Worm (Caenorhabditis elegans) whole organism, early embryonic: ENCODE results near the gene C07G3.8.

Experiments used
- B0310.2 ChIP-seq: sonication (generic microtip); optimal IDR thresholded peaks from 2 replicates; lab custom pipeline; 2016; ENCODE audit warnings: mild to moderate bottlenecking, missing genetic modification characterization, missing compliant biosample characterization
- F13C5.2 ChIP-seq: sonication (generic microtip); optimal IDR thresholded peaks from 2 replicates; lab custom pipeline; 2017; ENCODE audit warnings: mild to moderate bottlenecking, missing genetic modification characterization, inconsistent platforms, missing compliant biosample characterization
- aly-1 ChIP-seq: sonication (generic microtip); optimal IDR thresholded peaks from 2 replicates; lab custom pipeline; 2016; ENCODE audit warnings: missing genetic modification characterization, missing compliant biosample characterization
- ama-1 ChIP-seq: fragments of 150-350 bp; optimal IDR thresholded peaks from 2 replicates; lab custom pipeline; 2014
- ceh-13 ChIP-seq: fragments of 200-800 bp; sonication (Bioruptor generic); optimal IDR thresholded peaks from 2 replicates; lab custom pipeline; 2018; ENCODE audit warnings: mild to moderate bottlenecking, missing genetic modification characterization, missing compliant biosample characterization
- ceh-36 ChIP-seq: sonication (generic microtip); optimal IDR thresholded peaks from 2 replicates; lab custom pipeline; 2016; ENCODE audit warnings: missing genetic modification characterization, inconsistent platforms, missing compliant biosample characterization
- ets-7 ChIP-seq: sonication (generic microtip); optimal IDR thresholded peaks from 2 replicates; lab custom pipeline; 2016; ENCODE audit warnings: missing genotype, missing genetic modification characterization, missing compliant biosample characterization
- flt-1 ChIP-seq: fragments of 200-800 bp; sonication (Bioruptor generic); IDR thresholded peaks from 2 replicates; pipeline ENCODE4 v1.3.6; 2022; ENCODE audit warnings: missing genetic modification characterization, missing compliant biosample characterization
- hmbx-1 ChIP-seq: sonication (generic microtip); optimal IDR thresholded peaks from 2 replicates; lab custom pipeline; 2016; ENCODE audit warnings: mild to moderate bottlenecking, missing genetic modification characterization, missing compliant biosample characterization
- hmg-4 ChIP-seq: fragments of 200-800 bp; sonication (Bioruptor generic); optimal IDR thresholded peaks from 2 replicates; lab custom pipeline; 2018; ENCODE audit warnings: mild to moderate bottlenecking, missing genetic modification characterization, missing compliant biosample characterization
- hnd-1 ChIP-seq: sonication (generic microtip); optimal IDR thresholded peaks from 2 replicates; lab custom pipeline; 2016; ENCODE audit warnings: missing genetic modification characterization, missing compliant biosample characterization
- pes-1 ChIP-seq: fragments of 200-800 bp; sonication (Bioruptor generic); IDR thresholded peaks from 2 replicates; pipeline ENCODE4 v1.3.6; 2022; ENCODE audit warnings: missing genetic modification reagents, missing genetic modification characterization, missing compliant biosample characterization
- scrt-1 ChIP-seq: fragments of 200-800 bp; sonication (Bioruptor generic); IDR thresholded peaks from 2 replicates; pipeline ENCODE4 v1.3.6; 2022; ENCODE audit warnings: missing genetic modification characterization, missing compliant biosample characterization
- sea-1 ChIP-seq: fragments of 200-800 bp; sonication (Bioruptor generic); conservative IDR thresholded peaks from 2 replicates; pipeline ENCODE4 v1.3.6; 2022; ENCODE audit warnings: missing genetic modification characterization, missing compliant biosample characterization
- tbx-11 ChIP-seq: fragments of 200-800 bp; sonication (Bioruptor generic); IDR thresholded peaks from 2 replicates; pipeline ENCODE4 v1.3.6; 2022; ENCODE audit warnings: missing genetic modification characterization, missing compliant biosample characterization
- tbx-37 ChIP-seq: fragments of 200-800 bp; sonication (Bioruptor generic); conservative IDR thresholded peaks from 2 replicates; pipeline ENCODE4 v1.3.6; 2022; ENCODE audit warnings: missing genetic modification reagents, missing genetic modification characterization, missing compliant biosample characterization
- tra-4 ChIP-seq: sonication (generic microtip); optimal IDR thresholded peaks from 2 replicates; lab custom pipeline; 2017; ENCODE audit warnings: missing genetic modification characterization, missing compliant biosample characterization

C07G3.8 gene

DNA sequence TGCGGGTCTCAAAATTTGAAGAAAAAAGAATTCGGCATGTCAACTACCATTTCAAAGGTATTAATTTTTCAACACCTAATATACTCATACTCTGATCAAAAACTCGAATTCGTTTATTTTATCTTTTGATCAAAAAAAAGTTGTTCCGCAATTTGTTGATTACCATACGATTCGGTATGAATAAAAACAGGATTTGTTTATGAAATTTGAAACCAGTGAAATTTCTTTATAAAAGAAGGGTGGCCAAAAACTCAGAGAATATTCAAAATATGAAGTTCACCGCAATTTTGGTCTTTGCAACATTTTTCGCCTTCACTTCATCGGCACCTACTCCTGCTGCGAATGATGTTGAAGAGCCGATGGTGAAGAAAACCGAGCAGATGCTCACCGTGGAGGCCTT is at the start of gene C07G3.8, which contains the start of gene C07G3.10:
C07G3.8 (minus strand) TSS at position 101 of the 400 bp plus-strand sequence.
C07G3.10 (plus strand) TSS at position 270 of the 400 bp plus-strand sequence.
- TF ChIP-seq hnd-1 (tag; lab: Kevin White, UChicago) (no peak), pes-1 (no peak), hmbx-1 (tag; lab: Kevin White, UChicago) (no peak), aly-1 (no peak), flt-1 (no peak)

DNA sequence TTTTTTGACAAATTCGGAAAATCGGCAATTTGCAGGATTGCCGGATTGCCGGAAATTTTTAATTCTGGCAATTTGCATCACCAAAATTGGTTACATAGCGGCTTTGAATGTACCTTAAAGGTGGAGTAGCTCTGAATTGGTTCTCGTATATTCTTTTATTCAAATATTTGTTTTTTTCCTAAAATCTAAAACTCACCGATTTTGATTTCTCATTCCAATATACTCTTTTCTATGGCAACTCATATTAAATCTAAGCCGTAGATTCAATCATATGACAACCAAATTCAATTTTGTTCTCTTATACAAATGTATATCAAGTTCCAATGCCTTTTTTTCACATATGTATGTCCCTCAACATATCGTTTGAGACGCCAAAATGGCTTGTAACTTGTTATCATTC is 47.6 kb upstream of the C07G3.8 start, which contains the start of gene sri-21:
sri-21 (plus strand) TSS at position 301 of the 400 bp plus-strand sequence.
- no peak for TF ChIP-seq ets-7
- TF ChIP-seq tbx-11 (GFP tag; lab: Robert Waterston, UW): no peak
- TF ChIP-seq sea-1 (GFP tag; lab: Robert Waterston, UW): no peak

DNA sequence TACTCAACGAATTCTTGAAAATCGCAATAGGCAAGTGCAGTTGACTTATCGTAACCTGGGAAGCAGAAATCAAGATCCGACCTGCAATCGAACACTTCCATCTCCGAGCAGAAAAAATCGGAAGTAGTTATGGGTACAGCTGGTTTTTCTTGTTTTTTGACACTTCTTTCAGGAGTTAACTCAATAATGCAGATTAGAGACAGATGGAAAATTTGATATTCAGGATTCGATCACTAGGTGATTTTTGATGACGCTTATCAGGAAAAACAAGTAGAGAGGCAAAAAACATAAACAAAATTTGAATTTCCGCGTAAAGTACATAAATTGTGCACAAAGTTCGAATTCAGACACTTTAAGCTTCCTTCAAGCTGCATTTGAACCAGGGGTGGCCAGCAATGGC is 46.9 kb upstream of the C07G3.8 start, which contains the start of gene srw-130:
srw-130 (minus strand) TSS at position 101 of the 400 bp plus-strand sequence.
- no peak for TF ChIP-seq hmbx-1 (tag; lab: Kevin White, UChicago)
- TF ChIP-seq tbx-37: no peak
- no peak for TF ChIP-seq tra-4
- no peak for TF ChIP-seq ets-7
- TF ChIP-seq ceh-36 (tag; lab: Kevin White, UChicago): no peak
- TF ChIP-seq F13C5.2 (tag; lab: Kevin White, UChicago): no peak
- TF ChIP-seq ama-1: no peak
- no peak for TF ChIP-seq hnd-1 (tag; lab: Kevin White, UChicago)
- TF ChIP-seq scrt-1 (GFP tag; lab: Robert Waterston, UW): no peak
- no peak for TF ChIP-seq pes-1
- no peak for TF ChIP-seq tbx-11 (GFP tag; lab: Robert Waterston, UW)
- no peak for TF ChIP-seq flt-1
- TF ChIP-seq hmg-4 (GFP tag; lab: Kevin White, UChicago): no peak
- TF ChIP-seq ceh-13 (GFP tag; lab: Kevin White, UChicago): no peak
- TF ChIP-seq aly-1: no peak

DNA sequence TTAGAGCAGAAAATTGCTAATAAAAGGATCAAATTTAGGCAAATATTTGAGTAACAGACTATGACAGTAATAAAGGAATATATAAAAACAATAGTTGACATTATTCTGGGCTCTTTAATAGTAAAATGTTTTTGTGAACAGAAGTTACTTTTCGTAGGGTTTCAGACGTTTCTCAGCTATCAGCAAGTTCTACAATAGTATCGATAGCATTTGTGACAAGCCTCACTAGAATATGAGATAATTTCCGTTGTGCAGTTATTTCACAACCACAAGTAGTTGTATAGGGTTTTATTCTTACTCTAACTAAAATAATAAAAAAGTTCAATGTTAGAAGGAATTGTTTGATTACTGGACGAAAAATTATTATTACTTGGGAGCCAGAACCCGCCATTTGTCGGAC is 44.6 kb upstream of the C07G3.8 start, which contains the start of gene srbc-68:
srbc-68 (minus strand) TSS at position 101 of the 400 bp plus-strand sequence.
- TF ChIP-seq ets-7: no peak
- TF ChIP-seq pes-1: no peak
- no peak for TF ChIP-seq hmbx-1 (tag; lab: Kevin White, UChicago)
- no peak for TF ChIP-seq ceh-36 (tag; lab: Kevin White, UChicago)
- TF ChIP-seq tbx-11 (GFP tag; lab: Robert Waterston, UW): no peak
- TF ChIP-seq F13C5.2 (tag; lab: Kevin White, UChicago): no peak
- TF ChIP-seq B0310.2 (tag; lab: Kevin White, UChicago): no peak

DNA sequence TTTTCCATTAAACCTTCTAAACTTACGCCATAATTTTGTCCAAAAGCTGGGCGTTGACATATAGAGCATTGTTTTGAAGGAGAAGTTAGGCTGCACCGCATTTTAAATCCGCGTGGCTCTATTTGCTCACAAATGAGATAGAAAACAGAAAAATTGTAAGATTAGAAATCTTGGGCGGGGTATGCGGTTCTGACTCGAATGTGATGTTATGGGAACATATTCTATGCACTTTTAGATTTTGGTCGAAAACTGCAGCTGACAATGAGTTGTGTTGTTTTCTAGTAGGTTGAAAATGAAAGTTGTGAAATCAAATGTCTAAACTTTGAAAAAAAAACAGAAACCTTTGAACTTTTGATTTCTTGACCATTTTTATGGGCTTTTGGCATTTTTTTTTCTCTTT is 41.4 kb upstream of the C07G3.8 start, which contains the start of gene nhr-222:
nhr-222 (minus strand) TSS at position 101 of the 400 bp plus-strand sequence.
- no peak for TF ChIP-seq ceh-36 (tag; lab: Kevin White, UChicago)
- TF ChIP-seq ets-7: no peak
- no peak for TF ChIP-seq ama-1
- no peak for TF ChIP-seq B0310.2 (tag; lab: Kevin White, UChicago)
- TF ChIP-seq tbx-37: no peak
- no peak for TF ChIP-seq tra-4
- no peak for TF ChIP-seq hnd-1 (tag; lab: Kevin White, UChicago)
- TF ChIP-seq aly-1: no peak
- no peak for TF ChIP-seq ceh-13 (GFP tag; lab: Kevin White, UChicago)
- TF ChIP-seq hmbx-1 (tag; lab: Kevin White, UChicago): no peak
- no peak for TF ChIP-seq hmg-4 (GFP tag; lab: Kevin White, UChicago)
- TF ChIP-seq tbx-11 (GFP tag; lab: Robert Waterston, UW): no peak

DNA sequence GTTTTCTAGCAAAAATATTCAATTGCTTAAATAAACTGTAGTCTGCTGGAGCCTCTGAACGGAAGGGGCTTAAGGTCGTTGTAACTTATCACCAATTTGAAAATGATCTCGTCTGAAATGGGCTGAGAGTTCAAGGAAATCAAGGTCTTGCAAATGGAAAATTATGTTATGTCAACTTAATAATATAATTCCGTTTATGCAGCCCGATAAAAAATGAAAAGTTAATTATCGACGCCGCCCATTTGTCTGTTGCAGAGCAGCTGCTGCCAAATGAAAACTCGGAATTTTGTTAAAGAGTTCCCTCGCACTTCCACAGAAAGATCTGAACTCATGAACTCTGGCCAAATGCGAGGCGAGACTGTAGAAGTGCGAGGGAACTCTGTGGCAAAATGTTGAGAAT is 39.2 kb upstream of the C07G3.8 start, which contains the start of gene srbc-67:
srbc-67 (minus strand) TSS at position 101 of the 400 bp plus-strand sequence.
- TF ChIP-seq tra-4 (no peak), ceh-36 (tag; lab: Kevin White, UChicago) (no peak), tbx-37 (no peak), pes-1 (no peak), tbx-11 (GFP tag; lab: Robert Waterston, UW) (no peak), aly-1 (no peak), B0310.2 (tag; lab: Kevin White, UChicago) (no peak), hmg-4 (GFP tag; lab: Kevin White, UChicago) (no peak), sea-1 (GFP tag; lab: Robert Waterston, UW) (no peak), ama-1 (no peak), ceh-13 (GFP tag; lab: Kevin White, UChicago) (no peak), hmbx-1 (tag; lab: Kevin White, UChicago) (no peak), F13C5.2 (tag; lab: Kevin White, UChicago) (no peak), ets-7 (no peak), scrt-1 (GFP tag; lab: Robert Waterston, UW) (no peak), flt-1 (no peak), hnd-1 (tag; lab: Kevin White, UChicago) (no peak)

DNA sequence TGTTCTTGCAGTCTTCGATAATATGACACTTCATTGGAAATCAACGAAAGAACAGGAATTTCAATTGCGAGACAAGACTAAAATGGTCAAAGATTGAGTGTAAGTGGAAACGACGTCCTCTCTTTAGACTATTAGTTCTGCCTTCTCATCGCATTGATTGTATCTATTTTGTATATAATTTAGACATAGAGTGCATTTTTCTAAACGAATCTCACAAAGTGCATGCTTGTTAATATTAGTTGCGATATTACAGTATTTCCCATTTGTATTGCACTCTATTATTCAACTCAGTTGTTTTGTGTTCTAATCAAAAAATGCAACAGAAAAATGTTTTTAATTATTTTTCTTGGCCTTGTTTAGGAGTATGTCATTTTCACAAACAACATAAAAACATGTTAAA is 36.4 kb upstream of the C07G3.8 start, which contains the start of gene nhr-93:
nhr-93 (minus strand) TSS at position 101 of the 400 bp plus-strand sequence.
- no peak for TF ChIP-seq ceh-36 (tag; lab: Kevin White, UChicago)
- no peak for TF ChIP-seq sea-1 (GFP tag; lab: Robert Waterston, UW)
- TF ChIP-seq hmg-4 (GFP tag; lab: Kevin White, UChicago): no peak
- TF ChIP-seq pes-1: no peak
- no peak for TF ChIP-seq ceh-13 (GFP tag; lab: Kevin White, UChicago)
- TF ChIP-seq tbx-37: no peak
- TF ChIP-seq hnd-1 (tag; lab: Kevin White, UChicago): no peak
- TF ChIP-seq F13C5.2 (tag; lab: Kevin White, UChicago): no peak
- TF ChIP-seq flt-1: no peak
- no peak for TF ChIP-seq ama-1

DNA sequence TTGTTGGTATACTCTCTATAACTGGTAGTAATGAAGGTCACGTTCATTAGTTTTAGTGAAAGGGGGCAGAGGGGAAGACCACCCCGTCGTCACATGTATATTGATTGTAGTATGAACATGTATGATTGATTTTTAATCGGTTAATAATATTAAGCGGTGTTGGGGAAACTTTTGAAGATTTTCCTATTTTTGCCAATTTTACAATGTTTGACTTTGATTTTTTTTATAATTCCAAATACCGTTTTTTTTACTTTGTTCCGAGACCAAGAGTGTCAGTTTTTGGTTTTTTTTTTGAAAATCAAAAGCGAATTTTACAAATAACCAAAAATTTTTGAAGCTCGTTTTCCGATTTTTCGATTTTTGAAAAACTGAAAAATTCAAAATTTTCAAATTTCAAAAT is 33.3 kb upstream of the C07G3.8 start, which contains the start of gene nhr-221:
nhr-221 (minus strand) TSS at position 101 of the 400 bp plus-strand sequence.
- TF ChIP-seq hnd-1 (tag; lab: Kevin White, UChicago) (no peak), sea-1 (GFP tag; lab: Robert Waterston, UW) (no peak), flt-1 (no peak), hmbx-1 (tag; lab: Kevin White, UChicago) (no peak), F13C5.2 (tag; lab: Kevin White, UChicago) (no peak), tbx-37 (no peak), tra-4 (no peak), ceh-36 (tag; lab: Kevin White, UChicago) (no peak), scrt-1 (GFP tag; lab: Robert Waterston, UW) (no peak), pes-1 (no peak), aly-1 (no peak), B0310.2 (tag; lab: Kevin White, UChicago) (no peak), ama-1 (no peak), hmg-4 (GFP tag; lab: Kevin White, UChicago) (no peak), ets-7 (no peak), ceh-13 (GFP tag; lab: Kevin White, UChicago) (no peak), tbx-11 (GFP tag; lab: Robert Waterston, UW) (no peak)
